Worm (Caenorhabditis elegans): ENCODE measurements around the gene flp-3.

flp-3 gene

DNA sequence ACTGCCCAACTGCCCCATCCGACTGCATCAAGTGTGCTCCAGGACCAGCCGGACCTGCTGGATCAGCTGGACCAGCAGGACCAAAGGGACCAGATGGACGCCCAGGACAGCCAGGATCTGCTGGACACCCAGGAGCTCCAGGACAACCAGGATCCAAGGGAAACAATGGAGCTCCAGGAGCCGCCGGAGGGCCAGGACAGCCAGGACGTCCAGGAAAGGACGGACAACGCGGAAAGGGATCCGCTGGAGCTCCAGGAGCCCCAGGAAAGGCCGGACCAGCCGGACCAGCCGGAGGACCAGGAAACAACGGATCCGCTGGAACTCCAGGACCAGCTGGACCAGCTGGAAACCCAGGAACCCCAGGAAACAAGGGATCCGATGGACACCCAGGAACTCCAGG lies 14.7 kb downstream of the flp-3 start:
- TF ChIP-seq nhr-28 (tag; optimal IDR thresholded peaks at IDR 0.05) = no peak
- no peak for TF ChIP-seq nhr-76 (tag; optimal IDR thresholded peaks at IDR 0.05)
- no peak for TF ChIP-seq lsy-2 (tag; optimal IDR thresholded peaks at IDR 0.05)
- no peak for TF ChIP-seq ceh-83 (GFP tag; optimal IDR thresholded peaks at IDR 0.05)
- no peak for TF ChIP-seq lin-32 (GFP tag; optimal IDR thresholded peaks at IDR 0.05)
- TF ChIP-seq zip-8 (tag; optimal IDR thresholded peaks at IDR 0.05) = no peak
- TF ChIP-seq ces-1 (GFP tag; optimal IDR thresholded peaks at IDR 0.05) = no peak
- no peak for TF ChIP-seq bed-3 (GFP tag; optimal IDR thresholded peaks at IDR 0.05)
- no peak for TF ChIP-seq unc-120 (tag; optimal IDR thresholded peaks at IDR 0.05; ENCODE audit: poor library complexity, severe bottlenecking)
- TF ChIP-seq sem-2 (GFP tag; optimal IDR thresholded peaks at IDR 0.05) = no peak
- no peak for TF ChIP-seq elt-1 (tag; optimal IDR thresholded peaks at IDR 0.05; ENCODE audit: borderline replicate concordance, insufficient read depth)
- TF ChIP-seq cnd-1 (tag; optimal IDR thresholded peaks at IDR 0.05) = no peak
- TF ChIP-seq ztf-11 (tag; optimal IDR thresholded peaks at IDR 0.05) = no peak
- TF ChIP-seq ceh-39 (tag; optimal IDR thresholded peaks at IDR 0.05) = no peak

DNA sequence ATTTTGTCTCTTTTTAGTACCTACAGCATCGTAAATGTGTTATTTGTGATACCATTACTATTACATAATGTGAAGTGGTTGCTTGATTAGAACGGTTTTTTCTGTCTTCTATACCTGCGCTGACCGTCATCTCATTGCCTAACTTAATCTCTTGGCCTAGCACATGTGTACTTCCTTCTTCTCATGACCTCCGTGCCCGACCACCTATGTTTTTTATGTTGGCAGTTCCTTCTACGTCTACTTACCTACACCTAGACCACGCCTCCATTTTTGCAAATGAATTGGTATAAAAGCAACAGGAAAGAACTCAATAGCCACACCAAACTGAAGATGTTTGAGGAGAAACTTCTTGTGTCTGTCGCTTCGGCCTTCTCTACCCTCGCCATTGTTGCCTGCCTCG lies 15.5 kb downstream of the flp-3 start, which contains the start of gene col-176:
TSS of gene col-176 (plus strand) at position 301 of the 400 bp plus-strand sequence.
- TF ChIP-seq cnd-1 (tag; optimal IDR thresholded peaks at IDR 0.05) (no peak), sem-2 (GFP tag; optimal IDR thresholded peaks at IDR 0.05) (no peak), drap-1 (GFP tag; optimal IDR thresholded peaks at IDR 0.05) (no peak), ceh-83 (GFP tag; optimal IDR thresholded peaks at IDR 0.05) (no peak), ztf-11 (tag; optimal IDR thresholded peaks at IDR 0.05) (no peak), flh-1 (GFP tag; optimal IDR thresholded peaks at IDR 0.05) (no peak), nhr-12 (tag; optimal IDR thresholded peaks at IDR 0.05) (no peak), elt-1 (tag; optimal IDR thresholded peaks at IDR 0.05; ENCODE audit: borderline replicate concordance, insufficient read depth) (no peak), nhr-237 (tag; optimal IDR thresholded peaks at IDR 0.05) (no peak), lin-32 (GFP tag; optimal IDR thresholded peaks at IDR 0.05) (no peak), blmp-1 (tag; optimal IDR thresholded peaks at IDR 0.05) (no peak), elt-3 (tag; optimal IDR thresholded peaks at IDR 0.05) (no peak), nhr-76 (tag; optimal IDR thresholded peaks at IDR 0.05) (no peak)

DNA sequence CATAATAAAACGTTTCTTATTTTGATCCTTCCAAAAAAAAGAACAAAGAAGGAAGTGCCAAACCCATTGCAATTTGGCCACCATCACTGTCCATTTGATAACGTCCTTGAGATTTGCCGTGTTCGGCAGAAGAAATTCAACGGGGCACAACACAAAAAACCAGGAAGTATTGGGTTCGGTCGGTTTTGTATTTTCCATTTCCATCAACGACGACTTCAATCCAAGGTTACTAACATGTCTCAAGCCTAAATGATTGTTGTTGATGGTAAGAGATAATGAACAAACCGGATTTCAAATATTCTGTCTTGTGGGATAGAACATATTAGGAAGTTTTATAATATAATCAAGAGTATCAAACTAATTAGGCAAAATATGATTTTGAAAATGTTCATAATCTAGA lies 16.4 kb downstream of the flp-3 start:
- TF ChIP-seq bed-3 (GFP tag; optimal IDR thresholded peaks at IDR 0.05) (no peak), lin-32 (GFP tag; optimal IDR thresholded peaks at IDR 0.05) (no peak), ceh-83 (GFP tag; optimal IDR thresholded peaks at IDR 0.05) (no peak), hlh-1 (tag; optimal IDR thresholded peaks at IDR 0.05) (no peak), zip-8 (tag; optimal IDR thresholded peaks at IDR 0.05) (no peak), blmp-1 (tag; optimal IDR thresholded peaks at IDR 0.05) (no peak), ztf-11 (tag; optimal IDR thresholded peaks at IDR 0.05) (no peak), nhr-76 (tag; optimal IDR thresholded peaks at IDR 0.05) (no peak), mep-1 (tag; optimal IDR thresholded peaks at IDR 0.05) (no peak), ceh-43 (GFP tag; optimal IDR thresholded peaks at IDR 0.05) (no peak), unc-120 (tag; optimal IDR thresholded peaks at IDR 0.05; ENCODE audit: poor library complexity, severe bottlenecking) (no peak), lsy-2 (tag; optimal IDR thresholded peaks at IDR 0.05) (no peak), nhr-12 (tag; optimal IDR thresholded peaks at IDR 0.05) (no peak), nhr-28 (tag; optimal IDR thresholded peaks at IDR 0.05) (no peak), M03D4.4 (tag; optimal IDR thresholded peaks at IDR 0.05) (no peak)

DNA sequence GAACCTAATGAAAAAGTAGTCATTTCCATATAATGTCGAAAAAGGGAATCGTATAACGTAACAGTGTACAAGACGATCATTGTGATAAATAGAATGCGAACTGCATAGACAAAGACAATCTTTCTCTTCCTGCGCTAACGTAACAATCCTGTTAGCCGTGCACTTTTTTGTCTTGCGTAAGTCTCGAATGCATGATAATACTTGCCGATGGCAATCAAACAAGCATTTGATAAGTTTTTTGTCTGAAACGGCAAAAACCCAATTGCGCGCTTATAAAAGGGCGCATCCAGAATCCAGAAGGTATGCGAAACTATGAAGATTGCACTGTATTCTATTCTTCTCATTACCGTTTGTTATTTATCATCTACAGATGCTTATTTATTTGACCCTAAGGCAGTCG lies 17.8 kb downstream of the flp-3 start, which contains the start of gene dao-4:
TSS of gene dao-4 (plus strand) at position 301 of the 400 bp plus-strand sequence.
- TF ChIP-seq ztf-11 (tag; optimal IDR thresholded peaks at IDR 0.05) = no peak
- no peak for TF ChIP-seq blmp-1 (tag; optimal IDR thresholded peaks at IDR 0.05)
- no peak for TF ChIP-seq nhr-12 (tag; optimal IDR thresholded peaks at IDR 0.05)
- no peak for TF ChIP-seq mls-2 (tag; optimal IDR thresholded peaks at IDR 0.05)
- no peak for TF ChIP-seq nhr-2 (tag; optimal IDR thresholded peaks at IDR 0.05)
- no peak for TF ChIP-seq nhr-237 (tag; optimal IDR thresholded peaks at IDR 0.05)
- TF ChIP-seq mab-5 (tag; optimal IDR thresholded peaks at IDR 0.05) = no peak
- TF ChIP-seq elt-3 (tag; optimal IDR thresholded peaks at IDR 0.05) = no peak
- no peak for TF ChIP-seq ceh-43 (GFP tag; optimal IDR thresholded peaks at IDR 0.05)

DNA sequence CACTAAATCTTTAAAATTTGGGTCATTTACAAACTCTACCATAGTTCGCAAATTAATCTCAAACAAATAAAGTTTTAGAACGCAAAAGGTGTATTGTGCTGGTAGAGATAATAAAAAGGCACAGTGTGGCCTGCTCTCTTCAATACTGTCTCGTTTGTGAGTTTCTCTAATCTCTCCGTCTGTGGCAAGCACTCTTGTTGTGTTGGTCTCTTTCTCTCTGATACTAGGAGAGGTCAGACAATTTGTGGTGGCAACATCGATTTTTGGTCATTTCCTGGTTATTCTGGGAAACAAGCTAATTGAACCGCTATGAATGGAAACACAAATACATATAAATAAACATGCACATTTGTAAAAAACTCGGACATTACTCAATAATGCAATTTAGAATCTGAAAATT lies 18.5 kb downstream of the flp-3 start, which contains the start of gene ZC373.5:
TSS of gene ZC373.5 (minus strand) at position 159 of the 400 bp plus-strand sequence.
- no peak for TF ChIP-seq M03D4.4 (tag; optimal IDR thresholded peaks at IDR 0.05)
- TF ChIP-seq zip-8 (tag; optimal IDR thresholded peaks at IDR 0.05) = no peak
- TF ChIP-seq nhr-12 (tag; optimal IDR thresholded peaks at IDR 0.05) = no peak
- TF ChIP-seq unc-39 (tag; optimal IDR thresholded peaks at IDR 0.05) = no peak
- no peak for TF ChIP-seq ztf-11 (tag; optimal IDR thresholded peaks at IDR 0.05)
- no peak for TF ChIP-seq ceh-43 (GFP tag; optimal IDR thresholded peaks at IDR 0.05)
- TF ChIP-seq nhr-2 (tag; optimal IDR thresholded peaks at IDR 0.05) = no peak
- TF ChIP-seq tbx-8 (GFP tag; optimal IDR thresholded peaks at IDR 0.05) = no peak

All from whole organism, mixed stage, embryonic.